Worm (Caenorhabditis elegans) whole organism, midembryonic: Measurements from ENCODE around the gene fbxc-25.

ENCODE experiments used
- flt-1 ChIP-seq: fragments of 200-800 bp; sonication (Bioruptor generic); IDR thresholded peaks from 2 replicates; pipeline ENCODE4 v1.3.6; 2022; ENCODE audit warnings: missing genetic modification characterization, missing compliant biosample characterization
- ref-1 ChIP-seq: fragments of 200-800 bp; sonication (Bioruptor generic); conservative IDR thresholded peaks from 2 replicates; pipeline ENCODE4 v1.3.6; 2022; ENCODE audit warnings: missing genetic modification reagents, missing genetic modification characterization, missing compliant biosample characterization
- tab-1 ChIP-seq: fragments of 200-800 bp; sonication (Bioruptor generic); IDR thresholded peaks from 2 replicates; pipeline ENCODE4 v1.3.6; 2022; ENCODE audit warnings: missing genetic modification characterization, missing compliant biosample characterization
- ztf-23 ChIP-seq: fragments of 200-800 bp; sonication (Bioruptor generic); IDR thresholded peaks from 2 replicates; pipeline ENCODE4 v1.3.6; 2022; ENCODE audit warnings: missing genetic modification reagents, missing genetic modification characterization, missing compliant biosample characterization
- ztf-29 ChIP-seq: fragments of 200-800 bp; sonication (Bioruptor generic); IDR thresholded peaks from 2 replicates; pipeline ENCODE4 v1.3.6; 2022; ENCODE audit warnings: missing genetic modification reagents, missing genetic modification characterization, missing compliant biosample characterization

ce11 chrII:2305507-2305906 lies 9.4 kb upstream of the fbxc-25 start:
- TF ChIP-seq tab-1 (GFP tag; lab: Robert Waterston, UW) (no peak), ref-1 (GFP tag; lab: Robert Waterston, UW) (no peak), flt-1 (GFP tag; lab: Robert Waterston, UW) (no peak), ztf-29 (no peak), ztf-23 (GFP tag; lab: Robert Waterston, UW) (no peak)
